Worm (Caenorhabditis elegans): ENCODE data around the gene srz-69.

DNA sequence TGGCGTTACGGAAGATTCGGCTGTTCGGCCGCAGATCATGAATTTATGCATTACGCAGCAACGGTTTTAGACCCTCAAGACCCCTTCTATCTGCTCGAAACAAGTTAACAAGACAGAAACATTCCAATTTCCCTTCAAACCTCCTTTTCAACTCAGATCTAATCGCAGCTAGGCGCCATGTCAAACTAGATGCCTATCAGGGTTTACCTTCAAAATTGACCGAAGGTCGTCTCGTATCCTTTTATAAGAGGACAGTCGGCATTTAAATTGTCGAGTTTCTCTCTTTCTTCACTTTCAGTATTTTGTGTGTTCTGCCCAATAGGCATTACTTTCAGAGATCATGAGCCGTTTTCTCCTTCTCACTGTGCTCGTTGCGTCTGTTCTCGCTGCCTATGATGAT is 39.0 kb downstream of the srz-69 start, which contains the start of gene grd-13:
- no peak for TF ChIP-seq B0261.1 (tag; optimal IDR thresholded peaks at IDR 0.05)
- no peak for TF ChIP-seq F23B12.7 (tag; optimal IDR thresholded peaks at IDR 0.05; ENCODE audit: insufficient read depth)
- no peak for TF ChIP-seq lag-1 (GFP tag; IDR thresholded peaks at IDR 0.05)
- no peak for TF ChIP-seq lin-54 (GFP tag; optimal IDR thresholded peaks at IDR 0.05)
- TF ChIP-seq F57A8.1 (GFP tag; optimal IDR thresholded peaks at IDR 0.05) = no peak
- TF ChIP-seq nfyb-1 (GFP tag; IDR thresholded peaks at IDR 0.05) = no peak
- TF ChIP-seq F37B4.10 (GFP tag; IDR thresholded peaks at IDR 0.05) = no peak
- no peak for TF ChIP-seq snpc-3.4 (tag; optimal IDR thresholded peaks at IDR 0.05)
- no peak for TF ChIP-seq C06A6.2 (GFP tag; conservative IDR thresholded peaks at IDR 0.05)
- no peak for TF ChIP-seq him-1 (tag; optimal IDR thresholded peaks at IDR 0.05)
- TF ChIP-seq lsy-27 (tag; optimal IDR thresholded peaks at IDR 0.05; ENCODE audit: borderline replicate concordance, insufficient read depth) = no peak
- TF ChIP-seq unc-62 (GFP tag; optimal IDR thresholded peaks at IDR 0.05) = no peak
- TF ChIP-seq attf-3 (GFP tag; conservative IDR thresholded peaks at IDR 0.05) = no peak

Data from whole organism, young adult.